Fruit fly (Drosophila melanogaster) whole organism, embryonic: Measurements from ENCODE around the gene Fbp2.

Source experiments
- Adf1 ChIP-seq: fragments of 200-800 bp; sonication (Bioruptor generic); IDR thresholded peaks from 2 replicates; pipeline ENCODE4 v1.3.6; 2022; ENCODE audit warnings: missing biosample characterization, missing genetic modification characterization
- Aef1 ChIP-seq: fragments of 200-800 bp; sonication (Bioruptor generic); IDR thresholded peaks from 3 replicates; pipeline ENCODE4 v1.3.6; 2022; ENCODE audit warnings: missing biosample characterization, missing genetic modification characterization
- Antp ChIP-seq: fragments of 200-800 bp; sonication (Bioruptor generic); optimal IDR thresholded peaks from 3 replicates; lab custom pipeline; 2016; ENCODE audit warnings: missing biosample characterization, missing genetic modification characterization
- Asciz ChIP-seq: fragments of 200-800 bp; sonication (Bioruptor generic); optimal IDR thresholded peaks from 2 replicates; lab custom pipeline; 2017; ENCODE audit warnings: missing biosample characterization, mild to moderate bottlenecking, missing genetic modification characterization, missing genetic modification reagents
- CG10209 ChIP-seq: fragments of 200-800 bp; sonication (Bioruptor generic); optimal IDR thresholded peaks from 3 replicates; lab custom pipeline; 2017; ENCODE audit warnings: missing biosample characterization, mild to moderate bottlenecking, missing genetic modification characterization, missing genetic modification reagents
- CG12104 ChIP-seq: fragments of 200-800 bp; sonication (Bioruptor generic); optimal IDR thresholded peaks from 3 replicates; lab custom pipeline; 2016; ENCODE audit warnings: missing biosample characterization, missing genetic modification characterization
- CG12942 ChIP-seq: fragments of 200-800 bp; sonication (Bioruptor generic); optimal IDR thresholded peaks from 3 replicates; lab custom pipeline; 2016; ENCODE audit warnings: missing biosample characterization, missing genetic modification characterization
- CG1529 ChIP-seq: fragments of 200-800 bp; sonication (Bioruptor generic); optimal IDR thresholded peaks from 3 replicates; lab custom pipeline; 2018; ENCODE audit warnings: missing biosample characterization, missing genetic modification characterization
- CG17359 ChIP-seq: fragments of 200-800 bp; sonication (Bioruptor generic); optimal IDR thresholded peaks from 3 replicates; lab custom pipeline; 2018; ENCODE audit warnings: missing biosample characterization, mild to moderate bottlenecking, missing genetic modification characterization, moderate library complexity
- CG3407 ChIP-seq: fragments of 200-800 bp; sonication (Bioruptor generic); optimal IDR thresholded peaks from 2 replicates; lab custom pipeline; 2018; ENCODE audit warnings: missing biosample characterization, mild to moderate bottlenecking, missing genetic modification characterization
- CG7745 ChIP-seq: fragments of 200-800 bp; sonication (Bioruptor generic); optimal IDR thresholded peaks from 2 replicates; lab custom pipeline; 2018; ENCODE audit warnings: missing biosample characterization, mild to moderate bottlenecking, missing genetic modification characterization, moderate library complexity
- CG7839 ChIP-seq: fragments of 200-800 bp; sonication (Bioruptor generic); optimal IDR thresholded peaks from 3 replicates; lab custom pipeline; 2018; ENCODE audit warnings: missing biosample characterization, mild to moderate bottlenecking, missing genetic modification characterization, moderate library complexity
- D19B ChIP-seq: fragments of 200-800 bp; sonication (Bioruptor generic); optimal IDR thresholded peaks from 2 replicates; lab custom pipeline; 2017; ENCODE audit warnings: missing biosample characterization, mild to moderate bottlenecking, missing genetic modification characterization
- Dip2 ChIP-seq: fragments of 200-800 bp; sonication (Bioruptor generic); IDR thresholded peaks from 2 replicates; pipeline ENCODE4 v1.3.6; 2022; ENCODE audit warnings: missing biosample characterization, missing genetic modification characterization
- Eip74EF ChIP-seq, 2 experiments: fragments of 200-800 bp in 1 of 2; fragments of >200 bp in 1 of 2; sonication (Bioruptor generic) in 1 of 2; optimal IDR thresholded peaks; 2 replicates each; lab custom pipeline; 2017 to 2019; ENCODE audit warnings: missing biosample characterization in 2 of 2, missing genetic modification characterization in 2 of 2, mild to moderate bottlenecking in 1 of 2, moderate library complexity in 1 of 2
- HLH4C ChIP-seq: fragments of 200-800 bp; sonication (Bioruptor generic); IDR thresholded peaks from 3 replicates; pipeline ENCODE4 v1.3.6; 2022; ENCODE audit warnings: missing biosample characterization, missing genetic modification characterization; ENCODE audit not compliant: partially characterized antibody
- Hr39 ChIP-seq: fragments of >200 bp; optimal IDR thresholded peaks from 2 replicates; lab custom pipeline; 2017
- Hr51 ChIP-seq, 2 experiments: fragments of 200-800 bp; sonication (Bioruptor generic); optimal IDR thresholded peaks; 2 replicates in 1 of 2; 3 replicates in 1 of 2; lab custom pipeline; 2016 to 2018; ENCODE audit warnings: missing biosample characterization in 2 of 2, missing genetic modification characterization in 2 of 2, mild to moderate bottlenecking in 1 of 2, moderate library complexity in 1 of 2
- NC2α ChIP-seq: fragments of 200-800 bp; sonication (Bioruptor generic); optimal IDR thresholded peaks from 2 replicates; lab custom pipeline; 2016; ENCODE audit warnings: missing biosample characterization, missing genetic modification characterization
- Neu2 ChIP-seq: fragments of 200-800 bp; sonication (Bioruptor generic); optimal IDR thresholded peaks from 3 replicates; lab custom pipeline; 2016; ENCODE audit warnings: missing biosample characterization, missing genetic modification characterization, borderline replicate concordance
- Poxn ChIP-seq: fragments of 200-800 bp; sonication (Bioruptor generic); IDR thresholded peaks from 2 replicates; pipeline ENCODE4 v1.3.6; 2022; ENCODE audit warnings: missing biosample characterization, missing genetic modification characterization
- Ravus ChIP-seq: fragments of 200-800 bp; sonication (Bioruptor generic); IDR thresholded peaks from 2 replicates; pipeline ENCODE4 v1.3.6; 2022; ENCODE audit warnings: missing biosample characterization, missing genetic modification characterization
- Rfx ChIP-seq: fragments of 200-800 bp; sonication (Bioruptor generic); IDR thresholded peaks from 2 replicates; pipeline ENCODE4 v1.3.6; 2022; ENCODE audit warnings: missing biosample characterization, missing genetic modification characterization
- Rx ChIP-seq: fragments of 200-800 bp; sonication (Bioruptor generic); IDR thresholded peaks from 2 replicates; pipeline ENCODE4 v1.3.6; 2022; ENCODE audit warnings: missing biosample characterization, missing genetic modification characterization
- Sry-δ ChIP-seq: fragments of 200-800 bp; sonication (Bioruptor generic); optimal IDR thresholded peaks from 2 replicates; lab custom pipeline; 2016; ENCODE audit warnings: missing biosample characterization, missing genetic modification characterization
- bowl ChIP-seq: fragments of 200-800 bp; sonication (Bioruptor generic); IDR thresholded peaks from 2 replicates; pipeline ENCODE4 v1.3.6; 2022; ENCODE audit warnings: missing biosample characterization, missing genetic modification characterization
- caup ChIP-seq: fragments of 200-800 bp; sonication (Bioruptor generic); optimal IDR thresholded peaks from 3 replicates; lab custom pipeline; 2017; ENCODE audit warnings: missing biosample characterization, mild to moderate bottlenecking, missing genetic modification characterization, moderate library complexity; ENCODE audit not compliant: severe bottlenecking
- chm ChIP-seq: fragments of 200-800 bp; sonication (Bioruptor generic); IDR thresholded peaks from 2 replicates; pipeline ENCODE4 v1.3.6; 2022; ENCODE audit warnings: missing biosample characterization, missing genetic modification characterization
- crc ChIP-seq: fragments of 200-800 bp; sonication (Bioruptor generic); optimal IDR thresholded peaks from 2 replicates; lab custom pipeline; 2016; ENCODE audit warnings: missing biosample characterization, missing genetic modification characterization
- eve ChIP-seq, 2 experiments: fragments of >200 bp; optimal IDR thresholded peaks; 2 replicates each; lab custom pipeline; 2017; ENCODE audit warnings: missing biosample characterization in 2 of 2, missing genetic modification characterization in 2 of 2
- eyg ChIP-seq: fragments of 200-800 bp; sonication (Bioruptor generic); optimal IDR thresholded peaks from 3 replicates; lab custom pipeline; 2016; ENCODE audit warnings: missing biosample characterization, missing genetic modification characterization
- grn ChIP-seq: fragments of 200-800 bp; sonication (Bioruptor generic); optimal IDR thresholded peaks from 3 replicates; lab custom pipeline; 2017; ENCODE audit warnings: missing biosample characterization, missing genetic modification characterization
- gt ChIP-seq: fragments of 200-800 bp; sonication (Bioruptor generic); IDR thresholded peaks from 2 replicates; pipeline ENCODE4 v1.3.6; 2022; ENCODE audit warnings: missing biosample characterization, missing genetic modification characterization
- jumu ChIP-seq: fragments of 200-800 bp; sonication (Bioruptor generic); optimal IDR thresholded peaks from 3 replicates; lab custom pipeline; 2016; ENCODE audit warnings: missing biosample characterization, missing genetic modification characterization
- kah ChIP-seq: fragments of 200-800 bp; sonication (Bioruptor generic); optimal IDR thresholded peaks from 2 replicates; lab custom pipeline; 2018; ENCODE audit warnings: missing biosample characterization, mild to moderate bottlenecking, missing genetic modification characterization
- knrl ChIP-seq: fragments of 200-800 bp; sonication (Bioruptor generic); IDR thresholded peaks from 3 replicates; pipeline ENCODE4 v1.3.6; 2022; ENCODE audit warnings: missing biosample characterization, missing genetic modification characterization; ENCODE audit not compliant: partially characterized antibody
- lmd ChIP-seq: fragments of 200-800 bp; sonication (Bioruptor generic); IDR thresholded peaks from 2 replicates; pipeline ENCODE4 v1.3.6; 2022; ENCODE audit warnings: missing biosample characterization, missing genetic modification characterization
- p53 ChIP-seq: fragments of 200-800 bp; sonication (Bioruptor generic); optimal IDR thresholded peaks from 2 replicates; lab custom pipeline; 2016; ENCODE audit warnings: missing biosample characterization, missing genetic modification characterization
- pum ChIP-seq: fragments of 200-800 bp; sonication (Bioruptor generic); optimal IDR thresholded peaks from 2 replicates; lab custom pipeline; 2016; ENCODE audit warnings: missing biosample characterization, missing genetic modification characterization
- repo ChIP-seq: fragments of 200-800 bp; sonication (Bioruptor generic); optimal IDR thresholded peaks from 2 replicates; lab custom pipeline; 2016; ENCODE audit warnings: missing biosample characterization, missing genetic modification characterization
- row ChIP-seq: fragments of 200-800 bp; sonication (Bioruptor generic); IDR thresholded peaks from 3 replicates; pipeline ENCODE4 v1.3.6; 2022; ENCODE audit warnings: missing biosample characterization, missing genetic modification characterization
- sc ChIP-seq, 3 experiments: fragments of >200 bp in 2 of 3; fragments of 200-800 bp in 1 of 3; sonication (Bioruptor generic) in 1 of 3; optimal IDR thresholded peaks; 2 replicates in 2 of 3; 3 replicates in 1 of 3; lab custom pipeline; 2017; ENCODE audit warnings: mild to moderate bottlenecking in 1 of 3, missing biosample characterization in 1 of 3, missing genetic modification characterization in 1 of 3, missing genetic modification reagents in 1 of 3
- sna ChIP-seq: fragments of 200-800 bp; sonication (Bioruptor generic); IDR thresholded peaks from 2 replicates; pipeline ENCODE4 v1.3.6; 2022; ENCODE audit warnings: missing biosample characterization, missing genetic modification characterization; ENCODE audit not compliant: partially characterized antibody
- sug ChIP-seq: fragments of 200-800 bp; optimal IDR thresholded peaks from 2 replicates; lab custom pipeline; 2019; ENCODE audit warnings: missing biosample characterization, mild to moderate bottlenecking, missing genetic modification characterization, moderate library complexity
- tll ChIP-seq, 2 experiments: fragments of 200-800 bp in 1 of 2; fragments of >200 bp in 1 of 2; sonication (Bioruptor generic) in 1 of 2; optimal IDR thresholded peaks; 2 replicates each; lab custom pipeline; 2017 to 2019; ENCODE audit warnings: missing biosample characterization in 2 of 2, missing genetic modification characterization in 2 of 2, mild to moderate bottlenecking in 1 of 2, moderate library complexity in 1 of 2
- tx ChIP-seq: fragments of 200-800 bp; sonication (Bioruptor generic); optimal IDR thresholded peaks from 2 replicates; lab custom pipeline; 2016; ENCODE audit warnings: missing biosample characterization, missing genetic modification characterization
- unpg ChIP-seq: fragments of 200-800 bp; sonication (Bioruptor generic); optimal IDR thresholded peaks from 3 replicates; lab custom pipeline; 2018; ENCODE audit warnings: missing biosample characterization, mild to moderate bottlenecking, missing genetic modification characterization, moderate library complexity
- zen ChIP-seq: fragments of 200-800 bp; sonication (Bioruptor generic); optimal IDR thresholded peaks from 3 replicates; lab custom pipeline; 2018; ENCODE audit warnings: missing biosample characterization, mild to moderate bottlenecking, missing genetic modification characterization, moderate library complexity

Fbp2 gene

DNA sequence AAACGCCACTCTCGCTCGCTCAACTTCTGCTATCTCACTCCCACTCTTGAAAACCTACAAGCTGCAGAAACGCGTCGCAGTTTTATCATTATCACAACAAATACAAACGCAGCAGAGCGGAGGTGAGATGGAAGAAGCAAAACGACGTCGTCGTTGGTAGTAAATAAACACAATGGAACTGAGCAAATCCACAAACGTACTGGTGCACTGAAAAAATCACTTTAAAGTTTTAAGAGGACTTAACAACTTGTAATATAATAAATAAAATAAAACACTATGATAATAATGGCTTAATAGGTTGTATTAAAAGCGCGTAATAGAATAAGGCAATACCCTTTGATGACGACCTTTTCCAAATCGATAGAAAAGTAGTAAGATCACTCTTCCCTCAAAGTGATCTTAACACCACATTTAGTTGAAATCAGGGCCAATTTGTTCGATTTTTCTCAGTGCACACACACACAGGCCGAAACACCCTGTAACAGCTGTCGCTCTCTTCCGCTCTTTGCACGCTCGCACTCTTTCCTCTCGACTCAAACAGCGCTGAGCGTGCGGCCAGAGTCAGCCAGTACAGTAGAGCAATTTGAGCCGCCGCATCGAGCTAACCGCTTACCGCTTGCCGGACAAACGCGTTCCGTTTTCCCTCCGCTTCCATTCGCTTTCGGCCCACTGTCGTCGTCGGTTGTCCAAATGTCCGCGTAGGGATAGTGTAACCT, 22.8 kb downstream of the Fbp2 start (continued):
- no peak for TF ChIP-seq Neu2 (GFP tag; lab: Kevin White, UChicago)
- TF ChIP-seq CG17359 = peak; percentile 91
- TF ChIP-seq crc = no peak
- peak; percentile 78 for TF ChIP-seq Adf1
- peak; percentile 91 for TF ChIP-seq Aef1 (GFP tag; lab: Robert Waterston, UW)
- no peak for TF ChIP-seq sc (optimal IDR thresholded peaks at IDR 0.05; lab: Kevin White, UChicago)
- peak; percentile 96 for TF ChIP-seq sc (GFP tag; optimal IDR thresholded peaks at IDR 0.05; lab: Kevin White, UChicago)
- peak; percentile 87 to 97 for TF ChIP-seq Hr51 (GFP tag; optimal IDR thresholded peaks at IDR 0.05; lab: Kevin White, UChicago)
- no peak for TF ChIP-seq p53
- TF ChIP-seq HLH4C = peak; percentile 38; the same call in 1 of the 3 replicates
- peak; percentile 68; the same call in 1 of the 2 replicates for TF ChIP-seq Dip2
- TF ChIP-seq eve (GFP tag; optimal IDR thresholded peaks at IDR 0.05; lab: Kevin White, UChicago) = peak; percentile 92 to 99
- TF ChIP-seq Asciz (GFP tag; lab: Kevin White, UChicago) = peak; percentile 92
- TF ChIP-seq grn (GFP tag; lab: Kevin White, UChicago) = peak; percentile 23
- TF ChIP-seq CG10209 (GFP tag; lab: Kevin White, UChicago) = peak; percentile 98
- peak; percentile 52 for TF ChIP-seq Ravus (GFP tag; lab: Robert Waterston, UW)
- TF ChIP-seq kah (GFP tag; lab: Kevin White, UChicago) = peak; percentile 80
- no peak for TF ChIP-seq Hr39 (lab: Kevin White, UChicago)
- peak; percentile 93 for TF ChIP-seq CG1529 (GFP tag; lab: Kevin White, UChicago)
- peak; percentile 94 for TF ChIP-seq CG12104 (GFP tag; lab: Kevin White, UChicago)
- peak; percentile 97 for TF ChIP-seq lmd (GFP tag; lab: Robert Waterston, UW)
- peak; percentile 81 for TF ChIP-seq D19B
- TF ChIP-seq sug = peak; percentile 96
- TF ChIP-seq knrl (GFP tag; lab: Robert Waterston, UW) = no peak
- peak; percentile 92 for TF ChIP-seq Rx (GFP tag; lab: Robert Waterston, UW)
- TF ChIP-seq pum (GFP tag; lab: Kevin White, UChicago) = peak; percentile 89
- peak; percentile 89 for TF ChIP-seq CG7745 (tag; lab: Kevin White, UChicago)
- TF ChIP-seq jumu (GFP tag; lab: Kevin White, UChicago) = no peak
- TF ChIP-seq repo (GFP tag; lab: Kevin White, UChicago) = peak; percentile 77
- TF ChIP-seq CG12942 (GFP tag; lab: Kevin White, UChicago) = peak; percentile 93
- TF ChIP-seq bowl = peak; percentile 88
- peak; percentile 53 for TF ChIP-seq eyg
- TF ChIP-seq Eip74EF (GFP tag; optimal IDR thresholded peaks at IDR 0.05; lab: Kevin White, UChicago) = peak in 1 of 2 experiments; percentile 92
- peak; percentile 93 for TF ChIP-seq caup (GFP tag; lab: Kevin White, UChicago)
- peak; percentile 53 to 77 for TF ChIP-seq tll (GFP tag; optimal IDR thresholded peaks at IDR 0.05; lab: Kevin White, UChicago)
- TF ChIP-seq row (GFP tag; lab: Robert Waterston, UW) = peak; percentile 99
- peak; percentile 59 for TF ChIP-seq NC2α (GFP tag; lab: Kevin White, UChicago)
- TF ChIP-seq Rfx (GFP tag; lab: Robert Waterston, UW) = peak; percentile 96
- TF ChIP-seq Antp (GFP tag; lab: Kevin White, UChicago) = peak; percentile 82
- peak; percentile 85 for TF ChIP-seq CG3407 (GFP tag; lab: Kevin White, UChicago)
- TF ChIP-seq unpg (GFP tag; lab: Kevin White, UChicago) = peak; percentile 91
- peak; percentile 96 for TF ChIP-seq zen (tag; lab: Kevin White, UChicago)
- no peak for TF ChIP-seq Sry-δ (GFP tag; lab: Kevin White, UChicago)
- peak; percentile 97 for TF ChIP-seq CG7839 (tag; lab: Kevin White, UChicago)
- TF ChIP-seq sna (GFP tag; lab: Robert Waterston, UW) = no peak
- peak; percentile 82 for TF ChIP-seq tx (GFP tag; lab: Kevin White, UChicago)
- peak; percentile 85 for TF ChIP-seq Poxn
- peak; percentile 88 for TF ChIP-seq gt (GFP tag; lab: Robert Waterston, UW)
- TF ChIP-seq chm = peak; percentile 75
